Worm (Caenorhabditis elegans) whole organism, L3 larva: ENCODE results near the gene ZK1098.2.

ENCODE experiments used
- R02D3.7 ChIP-seq: fragments of 150-350 bp; optimal IDR thresholded peaks from 2 replicates; lab custom pipeline; 2014; ENCODE audit warnings: missing biosample characterization, missing genetic modification characterization
- ZK546.5 ChIP-seq: sonication (generic microtip); optimal IDR thresholded peaks from 2 replicates; lab custom pipeline; 2017; ENCODE audit warnings: missing biosample characterization, missing genetic modification characterization
- aly-2 ChIP-seq: fragments of 150-350 bp; optimal IDR thresholded peaks from 2 replicates; lab custom pipeline; 2014; ENCODE audit warnings: missing biosample characterization, missing genetic modification characterization
- ama-1 ChIP-seq: fragments of 150-350 bp; optimal IDR thresholded peaks from 2 replicates; lab custom pipeline; 2018
- ceh-16 ChIP-seq: sonication (generic microtip); optimal IDR thresholded peaks from 2 replicates; lab custom pipeline; 2017; ENCODE audit warnings: missing biosample characterization, missing genetic modification characterization
- ceh-28 ChIP-seq: fragments of 150-350 bp; optimal IDR thresholded peaks from 2 replicates; lab custom pipeline; 2014; ENCODE audit warnings: missing biosample characterization, missing genetic modification reagents, missing genetic modification characterization
- ceh-82 ChIP-seq: fragments of 150-350 bp; optimal IDR thresholded peaks from 2 replicates; lab custom pipeline; 2014; ENCODE audit warnings: missing biosample characterization, missing genetic modification characterization
- ceh-9 ChIP-seq: sonication (generic microtip); optimal IDR thresholded peaks from 2 replicates; lab custom pipeline; 2018; ENCODE audit warnings: missing biosample characterization, missing genetic modification characterization
- daf-12 ChIP-seq: fragments of 150-350 bp; optimal IDR thresholded peaks from 2 replicates; lab custom pipeline; 2014; ENCODE audit warnings: missing biosample characterization, missing genetic modification reagents, missing genetic modification characterization
- egl-27 ChIP-seq: sonication (generic microtip); optimal IDR thresholded peaks from 4 replicates; lab custom pipeline; 2017; ENCODE audit warnings: missing biosample characterization, missing genetic modification reagents, missing genetic modification characterization
- egl-5 ChIP-seq: fragments of 150-350 bp; optimal IDR thresholded peaks from 2 replicates; lab custom pipeline; 2017; ENCODE audit warnings: missing biosample characterization, missing genetic modification reagents, missing genetic modification characterization, inconsistent platforms
- elt-1 ChIP-seq: fragments of 150-350 bp; optimal IDR thresholded peaks from 2 replicates; lab custom pipeline; 2014; ENCODE audit warnings: missing biosample characterization, missing genetic modification characterization
- elt-2 ChIP-seq: sonication (generic microtip); optimal IDR thresholded peaks from 2 replicates; lab custom pipeline; 2016; ENCODE audit warnings: missing genetic modification reagents, mild to moderate bottlenecking, missing genetic modification characterization, missing compliant biosample characterization
- elt-3 ChIP-seq, 3 experiments: fragments of 150-350 bp in 1 of 3; sonication (generic microtip) in 2 of 3; optimal IDR thresholded peaks; 2 replicates in 2 of 3; 4 replicates in 1 of 3; lab custom pipeline; 2014 to 2017; ENCODE audit warnings: missing biosample characterization in 3 of 3, missing genetic modification characterization in 3 of 3
- eor-1 ChIP-seq, 2 experiments: fragments of 150-350 bp; optimal IDR thresholded peaks; 2 replicates each; lab custom pipeline; 2014 to 2018; ENCODE audit warnings: missing biosample characterization in 2 of 2, missing genetic modification characterization in 2 of 2
- fkh-10 ChIP-seq: sonication (generic microtip); optimal IDR thresholded peaks from 2 replicates; lab custom pipeline; 2017; ENCODE audit warnings: missing biosample characterization, missing genetic modification reagents, missing genetic modification characterization
- fkh-2 ChIP-seq: fragments of 150-350 bp; optimal IDR thresholded peaks from 2 replicates; lab custom pipeline; 2014; ENCODE audit warnings: missing biosample characterization, missing genetic modification reagents, missing genetic modification characterization
- fos-1 ChIP-seq: fragments of 150-350 bp; optimal IDR thresholded peaks from 2 replicates; lab custom pipeline; 2014; ENCODE audit warnings: missing biosample characterization, missing genetic modification characterization
- hmg-11 ChIP-seq: sonication (generic microtip); optimal IDR thresholded peaks from 2 replicates; lab custom pipeline; 2016; ENCODE audit warnings: missing genetic modification characterization, missing compliant biosample characterization
- jun-1 ChIP-seq: fragments of 150-350 bp; optimal IDR thresholded peaks from 2 replicates; lab custom pipeline; 2014; ENCODE audit warnings: missing biosample characterization, missing genetic modification reagents, missing genetic modification characterization
- lin-15B ChIP-seq: fragments of 150-350 bp; optimal IDR thresholded peaks from 2 replicates; lab custom pipeline; 2014; ENCODE audit warnings: missing biosample characterization, missing genetic modification characterization
- lin-39 ChIP-seq: fragments of 150-350 bp; optimal IDR thresholded peaks from 2 replicates; lab custom pipeline; 2018; ENCODE audit warnings: missing biosample characterization, missing genetic modification reagents, missing genetic modification characterization
- lsy-12 ChIP-seq: sonication (generic microtip); optimal IDR thresholded peaks from 2 replicates; lab custom pipeline; 2016; ENCODE audit warnings: mild to moderate bottlenecking, missing genetic modification characterization, missing compliant biosample characterization
- mdl-1 ChIP-seq: fragments of 150-350 bp; optimal IDR thresholded peaks from 2 replicates; lab custom pipeline; 2014; ENCODE audit warnings: missing biosample characterization, missing genetic modification characterization
- mml-1 ChIP-seq: fragments of 150-350 bp; sonication (generic microtip); optimal IDR thresholded peaks from 3 replicates; lab custom pipeline; 2014; ENCODE audit warnings: missing biosample characterization, missing genetic modification characterization
- nfya-1 ChIP-seq: sonication (generic microtip); optimal IDR thresholded peaks from 2 replicates; lab custom pipeline; 2017; ENCODE audit warnings: missing genetic modification characterization, mild to moderate bottlenecking, missing compliant biosample characterization, antibody characterized with exemption, moderate library complexity; ENCODE audit not compliant: insufficient read depth
- nhr-11 ChIP-seq: fragments of 150-350 bp; optimal IDR thresholded peaks from 2 replicates; lab custom pipeline; 2014; ENCODE audit warnings: missing biosample characterization, missing genetic modification characterization
- nhr-12 ChIP-seq: fragments of 150-350 bp; optimal IDR thresholded peaks from 2 replicates; lab custom pipeline; 2014; ENCODE audit warnings: missing biosample characterization, missing genetic modification characterization
- nhr-23 ChIP-seq: fragments of 150-350 bp; optimal IDR thresholded peaks from 2 replicates; lab custom pipeline; 2014; ENCODE audit warnings: missing biosample characterization, missing genetic modification reagents, missing genetic modification characterization
- nhr-237 ChIP-seq: fragments of 150-350 bp; optimal IDR thresholded peaks from 2 replicates; lab custom pipeline; 2014; ENCODE audit warnings: missing biosample characterization, missing genetic modification characterization
- nhr-25 ChIP-seq: sonication (generic microtip); optimal IDR thresholded peaks from 2 replicates; lab custom pipeline; 2017; ENCODE audit warnings: missing biosample characterization, missing genetic modification characterization
- nhr-28 ChIP-seq: fragments of 150-350 bp; optimal IDR thresholded peaks from 2 replicates; lab custom pipeline; 2014; ENCODE audit warnings: missing biosample characterization, missing genetic modification characterization
- nhr-43 ChIP-seq: sonication (generic microtip); optimal IDR thresholded peaks from 2 replicates; lab custom pipeline; 2016; ENCODE audit warnings: mild to moderate bottlenecking, missing genetic modification characterization, missing compliant biosample characterization; ENCODE audit not compliant: poor library complexity, severe bottlenecking
- nhr-67 ChIP-seq: fragments of 150-350 bp; optimal IDR thresholded peaks from 2 replicates; lab custom pipeline; 2014; ENCODE audit warnings: missing biosample characterization, missing genetic modification characterization
- nhr-76 ChIP-seq: fragments of 150-350 bp; sonication (generic microtip); optimal IDR thresholded peaks from 5 replicates; lab custom pipeline; 2014; ENCODE audit warnings: missing biosample characterization, missing genetic modification characterization
- nhr-77 ChIP-seq: fragments of 150-350 bp; optimal IDR thresholded peaks from 2 replicates; lab custom pipeline; 2014; ENCODE audit warnings: missing biosample characterization, missing genetic modification characterization
- pha-4 ChIP-seq: fragments of 150-350 bp; optimal IDR thresholded peaks from 2 replicates; lab custom pipeline; 2014; ENCODE audit warnings: missing biosample characterization, missing genetic modification reagents, missing genetic modification characterization
- pqm-1 ChIP-seq: fragments of 150-350 bp; optimal IDR thresholded peaks from 2 replicates; lab custom pipeline; 2017; ENCODE audit warnings: missing biosample characterization, missing genetic modification characterization, inconsistent platforms
- sea-2 ChIP-seq: fragments of 150-350 bp; sonication (generic microtip); optimal IDR thresholded peaks from 4 replicates; lab custom pipeline; 2014; ENCODE audit warnings: missing biosample characterization, missing genetic modification reagents, missing genetic modification characterization
- skn-1 ChIP-seq: fragments of 150-350 bp; optimal IDR thresholded peaks from 2 replicates; lab custom pipeline; 2014; ENCODE audit warnings: missing biosample characterization, missing genetic modification characterization
- snpc-4 ChIP-seq: fragments of 150-350 bp; optimal IDR thresholded peaks from 2 replicates; lab custom pipeline; 2014; ENCODE audit warnings: missing biosample characterization, missing genetic modification characterization
- tbx-2 ChIP-seq: sonication (generic microtip); optimal IDR thresholded peaks from 2 replicates; lab custom pipeline; 2016; ENCODE audit warnings: mild to moderate bottlenecking, missing genetic modification characterization, missing compliant biosample characterization
- unc-39 ChIP-seq: sonication (generic microtip); optimal IDR thresholded peaks from 4 replicates; lab custom pipeline; 2017; ENCODE audit warnings: missing biosample characterization, missing genetic modification characterization
- unc-62 ChIP-seq: fragments of 150-350 bp; sonication (generic microtip); optimal IDR thresholded peaks from 4 replicates; lab custom pipeline; 2014; ENCODE audit warnings: missing biosample characterization, missing genetic modification reagents, missing genetic modification characterization
- zag-1 ChIP-seq: fragments of 150-350 bp; optimal IDR thresholded peaks from 2 replicates; lab custom pipeline; 2014; ENCODE audit warnings: missing biosample characterization, missing genetic modification characterization
- ztf-11 ChIP-seq: fragments of 150-350 bp; optimal IDR thresholded peaks from 2 replicates; lab custom pipeline; 2014; ENCODE audit warnings: missing biosample characterization, missing genetic modification characterization
- ztf-4 ChIP-seq: fragments of 150-350 bp; optimal IDR thresholded peaks from 2 replicates; lab custom pipeline; 2014; ENCODE audit warnings: missing biosample characterization, missing genetic modification characterization

The ZK1098.2 gene

ce11 chrIII:9504347-9504746 lies 24.6 kb upstream of the ZK1098.2 start:
- TF ChIP-seq sea-2 (GFP tag; lab: Kevin White, UChicago): no peak
- TF ChIP-seq nhr-12: no peak

ce11 chrIII:9507799-9508198 lies 21.2 kb upstream of the ZK1098.2 start, which contains the start of gene vha-14:
vha-14 (plus strand) TSS chrIII:9508100.
- TF ChIP-seq nhr-11 (tag; lab: Kevin White, UChicago) (no peak), tbx-2 (tag; lab: Kevin White, UChicago) (no peak), daf-12 (no peak), ZK546.5 (tag; lab: Kevin White, UChicago) (no peak), nhr-237 (no peak), skn-1 (tag; lab: Kevin White, UChicago) (no peak), elt-1 (no peak), nhr-77 (tag; lab: Kevin White, UChicago) (no peak), ceh-28 (tag; lab: Kevin White, UChicago) (peak; percentile 6), ztf-11 (tag; lab: Kevin White, UChicago) (no peak), elt-2 (peak; percentile 28), pha-4 (tag; lab: Kevin White, UChicago) (peak; percentile 70), unc-39 (no peak), nhr-12 (no peak), snpc-4 (tag; lab: Kevin White, UChicago) (peak; percentile 8), egl-27 (tag; lab: Kevin White, UChicago) (no peak), ceh-9 (tag; lab: Kevin White, UChicago) (no peak), aly-2 (tag; lab: Kevin White, UChicago) (no peak), lin-15B (tag; lab: Kevin White, UChicago) (peak; percentile 78), lsy-12 (no peak), R02D3.7 (no peak), egl-5 (tag; lab: Kevin White, UChicago) (no peak), fos-1 (no peak), jun-1 (tag; lab: Kevin White, UChicago) (no peak), unc-62 (GFP tag; lab: Kevin White, UChicago) (no peak), nfya-1 (peak; percentile 73), nhr-23 (tag; lab: Kevin White, UChicago) (peak; percentile 8), nhr-25 (tag; lab: Kevin White, UChicago) (peak; percentile 56), pqm-1 (tag; lab: Kevin White, UChicago) (peak; percentile 31), nhr-76 (no peak), nhr-43 (tag; lab: Kevin White, UChicago) (no peak), hmg-11 (tag; lab: Kevin White, UChicago) (peak; percentile 40), sea-2 (GFP tag; lab: Kevin White, UChicago) (no peak), ceh-82 (tag; lab: Kevin White, UChicago) (no peak), fkh-10 (GFP tag; lab: Kevin White, UChicago) (no peak), mdl-1 (no peak), zag-1 (tag; lab: Kevin White, UChicago) (no peak), nhr-67 (no peak), eor-1 (tag; optimal IDR thresholded peaks at IDR 0.05; lab: Kevin White, UChicago) (no peak), mml-1 (tag; lab: Kevin White, UChicago) (no peak), fkh-2 (tag; lab: Kevin White, UChicago) (no peak), lin-39 (peak; percentile 55), nhr-28 (tag; lab: Kevin White, UChicago) (no peak), elt-3 (tag; optimal IDR thresholded peaks at IDR 0.05; lab: Kevin White, UChicago) (no peak), ceh-16 (tag; lab: Kevin White, UChicago) (no peak), ama-1 (lab: Kevin White, UChicago) (peak; percentile 3), ztf-4 (tag; lab: Kevin White, UChicago) (no peak)
